Worm (Caenorhabditis elegans): Measurements from ENCODE around the gene nspb-9.

DNA sequence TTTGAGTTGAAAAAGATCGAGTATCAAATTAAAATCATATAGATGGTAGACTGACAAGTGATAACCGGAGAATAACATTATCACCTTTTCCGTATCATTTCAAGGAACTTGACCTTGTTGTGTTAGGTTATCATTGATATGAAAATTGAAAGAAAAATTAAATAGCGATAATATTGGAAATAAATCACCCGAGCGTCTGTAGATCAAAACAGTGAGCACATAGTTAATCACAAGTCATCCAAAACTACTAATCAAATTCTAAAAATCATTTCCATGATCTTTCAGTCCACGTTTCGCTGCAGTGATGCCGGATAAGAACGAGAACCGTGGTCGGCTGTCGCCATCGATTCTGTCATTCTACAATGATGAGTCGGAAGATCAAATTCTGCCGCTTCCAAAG lies 39.1 kb downstream of the nspb-9 start:
- TF ChIP-seq egl-27 (tag; optimal IDR thresholded peaks at IDR 0.05), result no peak
- no peak for TF ChIP-seq ama-1 (optimal IDR thresholded peaks at IDR 0.05)
- no peak for TF ChIP-seq ztf-4 (tag; optimal IDR thresholded peaks at IDR 0.05)
- TF ChIP-seq nhr-21 (tag; optimal IDR thresholded peaks at IDR 0.05), result peak; percentile 40
- TF ChIP-seq nhr-6 (tag; optimal IDR thresholded peaks at IDR 0.05), result no peak
- no peak for TF ChIP-seq aly-2 (tag; optimal IDR thresholded peaks at IDR 0.05)
- TF ChIP-seq ztf-11 (tag; optimal IDR thresholded peaks at IDR 0.05), result no peak
- TF ChIP-seq lin-39 (tag; optimal IDR thresholded peaks at IDR 0.05), result no peak
- no peak for TF ChIP-seq F13H6.1 (tag; optimal IDR thresholded peaks at IDR 0.05)
- no peak for TF ChIP-seq nhr-25 (tag; optimal IDR thresholded peaks at IDR 0.05)

Measured in whole organism, L2 larva.